Worm (Caenorhabditis elegans): ENCODE measurements around the gene cox-15.
A peak's percentile ranks its signal among the peaks of the same experiment; 100 is the strongest.

The cox-15 gene

DNA sequence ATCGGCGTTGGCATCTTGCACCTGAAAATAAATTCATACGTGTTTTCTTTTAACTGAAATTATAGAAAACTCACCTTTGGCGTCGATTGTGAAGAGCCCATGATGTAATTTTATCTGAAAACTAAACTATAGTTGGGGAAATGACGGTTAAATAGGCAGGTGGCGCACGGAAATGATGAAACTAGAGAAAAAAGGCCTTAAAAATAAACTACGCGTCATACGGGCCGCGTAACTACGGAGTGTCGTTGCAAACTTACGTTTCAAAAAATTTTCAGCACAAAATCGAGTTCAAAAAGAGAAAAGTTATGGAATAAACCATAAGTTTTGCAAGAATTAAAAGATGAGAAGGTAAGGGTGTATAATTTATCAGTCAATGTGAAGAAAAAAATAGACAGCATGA is 1.5 kb upstream of the cox-15 start, which contains the start of gene cchl-1 (continued):
- peak in 1 of 2 experiments; percentile 35 for TF ChIP-seq lsy-2 (tag; optimal IDR thresholded peaks at IDR 0.05)
- no peak for TF ChIP-seq vab-7 (GFP tag; IDR thresholded peaks at IDR 0.05)
- no peak for TF ChIP-seq nhr-76 (tag; optimal IDR thresholded peaks at IDR 0.05)
- TF ChIP-seq pha-4 (GFP tag; IDR thresholded peaks at IDR 0.05), result no peak
- TF ChIP-seq pha-4 (tag; optimal IDR thresholded peaks at IDR 0.05), result no peak
- TF ChIP-seq F44E2.7 (GFP tag; IDR thresholded peaks at IDR 0.05), result no peak
- TF ChIP-seq php-3 (GFP tag; IDR thresholded peaks at IDR 0.05), result no peak
- TF ChIP-seq dmd-9 (GFP tag; IDR thresholded peaks at IDR 0.05), result no peak
- TF ChIP-seq nhr-25 (tag; optimal IDR thresholded peaks at IDR 0.05; ENCODE audit: borderline replicate concordance, insufficient read depth), result no peak
- TF ChIP-seq lin-13 (GFP tag; optimal IDR thresholded peaks at IDR 0.05), result peak; percentile 2
- TF ChIP-seq nhr-77 (tag; optimal IDR thresholded peaks at IDR 0.05), result no peak
- TF ChIP-seq snpc-1.2 (GFP tag; IDR thresholded peaks at IDR 0.05), result no peak
- no peak for TF ChIP-seq ctbp-1 (GFP tag; IDR thresholded peaks at IDR 0.05)
- peak; percentile 12 for TF ChIP-seq dve-1 (tag; optimal IDR thresholded peaks at IDR 0.05; ENCODE audit: insufficient read depth)
- TF ChIP-seq ces-1 (GFP tag; optimal IDR thresholded peaks at IDR 0.05), result no peak
- no peak for TF ChIP-seq nhr-102 (tag; optimal IDR thresholded peaks at IDR 0.05)
- TF ChIP-seq zip-2 (tag; optimal IDR thresholded peaks at IDR 0.05), result no peak
- TF ChIP-seq ZK546.5 (tag; optimal IDR thresholded peaks at IDR 0.05), result no peak
- no peak for TF ChIP-seq ceh-28 (tag; optimal IDR thresholded peaks at IDR 0.05)
- peak; percentile 18 for TF ChIP-seq nhr-28 (tag; optimal IDR thresholded peaks at IDR 0.05)
- no peak for TF ChIP-seq ceh-44 (GFP tag; IDR thresholded peaks at IDR 0.05)
- no peak for TF ChIP-seq F26F4.8 (GFP tag; conservative IDR thresholded peaks at IDR 0.05)
- TF ChIP-seq mxl-3 (GFP tag; optimal IDR thresholded peaks at IDR 0.05), result no peak
- TF ChIP-seq ceh-20 (GFP tag; IDR thresholded peaks at IDR 0.05), result no peak
- TF ChIP-seq D1046.2 (GFP tag; IDR thresholded peaks at IDR 0.05), result no peak
- TF ChIP-seq zip-11 (GFP tag; IDR thresholded peaks at IDR 0.05), result no peak
- no peak for TF ChIP-seq lim-7 (GFP tag; IDR thresholded peaks at IDR 0.05)
- TF ChIP-seq zfp-3 (GFP tag; conservative IDR thresholded peaks at IDR 0.05), result no peak

DNA sequence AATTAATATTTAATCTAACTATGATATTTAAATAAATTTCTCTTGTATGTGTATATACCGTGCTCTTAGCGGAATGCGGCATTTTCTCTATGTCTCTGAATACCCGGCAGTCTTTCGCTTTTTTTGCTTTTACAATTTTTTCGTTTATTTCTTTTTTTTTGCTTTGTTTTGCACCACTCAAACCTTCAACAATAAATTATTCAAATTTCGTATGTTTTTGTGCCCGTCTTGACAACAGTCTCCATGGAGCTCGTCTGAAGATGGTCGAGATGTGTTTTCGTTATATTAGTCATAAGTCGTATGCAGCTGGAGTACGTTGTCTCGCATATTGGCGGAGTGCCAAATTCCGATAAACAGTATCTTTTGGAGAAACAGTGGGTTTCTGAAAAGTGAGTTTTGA is 8.4 kb downstream of the cox-15 start, which contains the start of gene T06D8.2:
TSS of gene T06D8.2 (plus strand) at position 301 of the 400 bp plus-strand sequence.
- no peak for TF ChIP-seq lin-29 (GFP tag; IDR thresholded peaks at IDR 0.05)
- TF ChIP-seq lin-38 (GFP tag; IDR thresholded peaks at IDR 0.05), result no peak
- TF ChIP-seq mxl-2 (GFP tag; conservative IDR thresholded peaks at IDR 0.05), result no peak
- TF ChIP-seq arid-1 (GFP tag; conservative IDR thresholded peaks at IDR 0.05), result no peak
- TF ChIP-seq zip-11 (GFP tag; IDR thresholded peaks at IDR 0.05), result no peak
- TF ChIP-seq dmd-6 (GFP tag; IDR thresholded peaks at IDR 0.05), result no peak
- TF ChIP-seq fkh-10 (GFP tag; optimal IDR thresholded peaks at IDR 0.05), result no peak
- no peak for TF ChIP-seq ztf-7 (tag; optimal IDR thresholded peaks at IDR 0.05)

DNA sequence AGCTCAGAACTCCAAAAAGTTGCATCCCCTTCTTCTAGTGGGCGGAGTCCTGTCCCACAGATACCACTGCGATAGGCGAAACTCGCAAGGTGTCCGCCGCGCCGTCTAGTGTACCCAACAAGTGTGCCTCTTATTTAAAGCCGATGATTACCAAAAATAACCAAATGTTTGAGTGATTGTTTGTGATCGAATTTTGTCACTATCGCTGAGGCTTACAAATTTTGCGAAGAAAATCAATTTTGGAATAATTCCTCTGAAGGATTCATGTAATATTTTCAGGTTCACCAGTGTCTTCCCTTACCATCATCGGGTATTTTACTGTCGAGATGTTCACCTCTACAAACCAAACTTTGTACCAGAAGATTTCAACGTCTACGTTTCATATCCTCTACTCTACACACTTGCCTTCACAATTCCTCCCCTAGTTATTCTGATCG is 10.7 kb downstream of the cox-15 start:
- TF ChIP-seq snpc-4 (tag; optimal IDR thresholded peaks at IDR 0.05) (peak; percentile 93), hlh-11 (tag; optimal IDR thresholded peaks at IDR 0.05) (peak; percentile 80), sdz-12 (GFP tag; optimal IDR thresholded peaks at IDR 0.05) (no peak), lin-1 (GFP tag; IDR thresholded peaks at IDR 0.05) (no peak), nhr-102 (tag; optimal IDR thresholded peaks at IDR 0.05) (peak; percentile 86), hif-1 (tag; optimal IDR thresholded peaks at IDR 0.05) (no peak), mxl-2 (GFP tag; conservative IDR thresholded peaks at IDR 0.05) (no peak), R02D3.7 (tag; optimal IDR thresholded peaks at IDR 0.05) (no peak), aha-1 (tag) (peak; percentile 62), nhr-42 (GFP tag; IDR thresholded peaks at IDR 0.05) (peak; percentile 78; the same call in 1 of the 2 replicates), D1046.2 (GFP tag; IDR thresholded peaks at IDR 0.05) (no peak), gei-8 (GFP tag; optimal IDR thresholded peaks at IDR 0.05) (peak; percentile 24), nhr-237 (tag; optimal IDR thresholded peaks at IDR 0.05) (peak; percentile 34), nhr-11 (tag; optimal IDR thresholded peaks at IDR 0.05) (no peak), dpl-1 (GFP tag; optimal IDR thresholded peaks at IDR 0.05) (peak; percentile 55), aly-2 (tag; optimal IDR thresholded peaks at IDR 0.05) (no peak), nhr-28 (tag; optimal IDR thresholded peaks at IDR 0.05) (peak; percentile 72), daf-19 (GFP tag; conservative IDR thresholded peaks at IDR 0.05) (peak; percentile 67; the same call in 1 of the 2 replicates), cey-2 (tag; optimal IDR thresholded peaks at IDR 0.05; ENCODE audit: borderline replicate concordance, insufficient read depth) (no peak), ztf-7 (tag; optimal IDR thresholded peaks at IDR 0.05) (peak; percentile 31)

All from whole organism, L4 larva.